Fruit fly (Drosophila melanogaster) whole organism, wandering third instar larva: ENCODE results near the gene AstA.

Source experiments
- CrebA ChIP-seq: fragments of 200-800 bp; sonication (Bioruptor generic); optimal IDR thresholded peaks from 2 replicates; lab custom pipeline; 2016; ENCODE audit warnings: missing biosample characterization, mild to moderate bottlenecking, missing genetic modification characterization, borderline replicate concordance
- Dfd ChIP-seq: fragments of >200 bp; optimal IDR thresholded peaks from 2 replicates; lab custom pipeline; 2017; ENCODE audit warnings: missing biosample characterization, missing genetic modification characterization
- Dif ChIP-seq: fragments of 200-275, 200-300 bp; sonication (Bioruptor generic); optimal IDR thresholded peaks from 2 replicates; lab custom pipeline; 2018; ENCODE audit warnings: missing biosample characterization, missing genetic modification characterization; ENCODE audit not compliant: partially characterized antibody
- Hnf4 ChIP-seq: fragments of 200-800 bp; sonication (Bioruptor generic); optimal IDR thresholded peaks from 2 replicates; lab custom pipeline; 2016; ENCODE audit warnings: missing biosample characterization, mild to moderate bottlenecking, missing genetic modification characterization
- Mio ChIP-seq: sonication (Bioruptor generic); optimal IDR thresholded peaks from 2 replicates; lab custom pipeline; 2016; ENCODE audit warnings: missing biosample characterization, missing genetic modification characterization
- Rel ChIP-seq, 2 experiments: fragments of 200-800 bp; sonication (Bioruptor generic) in 1 of 2; optimal IDR thresholded peaks; 2 replicates in 1 of 2; 3 replicates in 1 of 2; lab custom pipeline; 2016 to 2019; ENCODE audit warnings: mild to moderate bottlenecking in 2 of 2, missing biosample characterization in 2 of 2, missing genetic modification characterization in 2 of 2, moderate library complexity in 1 of 2
- Vsx2 ChIP-seq: fragments of 200-300, 225-300 bp; sonication (Bioruptor generic); optimal IDR thresholded peaks from 2 replicates; lab custom pipeline; 2018; ENCODE audit warnings: missing biosample characterization, missing genetic modification characterization; ENCODE audit not compliant: partially characterized antibody
- brk ChIP-seq: fragments of 200-800 bp; sonication (Bioruptor generic); optimal IDR thresholded peaks from 2 replicates; lab custom pipeline; 2016; ENCODE audit warnings: missing biosample characterization, mild to moderate bottlenecking, missing genetic modification characterization
- dl ChIP-seq, 2 experiments: fragments of 175-275, 200-275 bp in 1 of 2; fragments of 200-275 bp in 1 of 2; sonication (Bioruptor generic); optimal IDR thresholded peaks; lab custom pipeline; 2018; ENCODE audit warnings: mild to moderate bottlenecking in 2 of 2, missing biosample characterization in 2 of 2, missing genetic modification characterization in 2 of 2, moderate library complexity in 2 of 2; ENCODE audit not compliant: partially characterized antibody in 2 of 2, insufficient read depth in 1 of 2
- dsf ChIP-seq: sonication (Bioruptor generic); optimal IDR thresholded peaks from 2 replicates; lab custom pipeline; 2016; ENCODE audit warnings: missing biosample characterization, missing genetic modification characterization, borderline replicate concordance
- jim ChIP-seq: fragments of 175-275, 200-325 bp; sonication (Bioruptor generic); optimal IDR thresholded peaks from 2 replicates; lab custom pipeline; 2016; ENCODE audit warnings: missing biosample characterization, mild to moderate bottlenecking, missing genetic modification characterization
- pan ChIP-seq: fragments of >200 bp; optimal IDR thresholded peaks from 2 replicates; lab custom pipeline; 2017
- psq ChIP-seq: fragments of 200-800 bp; sonication (Bioruptor generic); optimal IDR thresholded peaks from 3 replicates; lab custom pipeline; 2017; ENCODE audit warnings: missing biosample characterization, mild to moderate bottlenecking, missing genetic modification characterization, moderate library complexity
- rgr ChIP-seq: fragments of 200-800 bp; sonication (Bioruptor generic); optimal IDR thresholded peaks from 3 replicates; lab custom pipeline; 2016; ENCODE audit warnings: missing biosample characterization, mild to moderate bottlenecking, missing genetic modification characterization
- sv ChIP-seq: fragments of 200-800 bp; sonication (Bioruptor generic); optimal IDR thresholded peaks from 3 replicates; lab custom pipeline; 2016; ENCODE audit warnings: missing biosample characterization, missing genetic modification characterization
- woc ChIP-seq: sonication (Bioruptor generic); optimal IDR thresholded peaks from 2 replicates; lab custom pipeline; 2016; ENCODE audit warnings: missing biosample characterization, mild to moderate bottlenecking, missing genetic modification characterization

Gene AstA

DNA sequence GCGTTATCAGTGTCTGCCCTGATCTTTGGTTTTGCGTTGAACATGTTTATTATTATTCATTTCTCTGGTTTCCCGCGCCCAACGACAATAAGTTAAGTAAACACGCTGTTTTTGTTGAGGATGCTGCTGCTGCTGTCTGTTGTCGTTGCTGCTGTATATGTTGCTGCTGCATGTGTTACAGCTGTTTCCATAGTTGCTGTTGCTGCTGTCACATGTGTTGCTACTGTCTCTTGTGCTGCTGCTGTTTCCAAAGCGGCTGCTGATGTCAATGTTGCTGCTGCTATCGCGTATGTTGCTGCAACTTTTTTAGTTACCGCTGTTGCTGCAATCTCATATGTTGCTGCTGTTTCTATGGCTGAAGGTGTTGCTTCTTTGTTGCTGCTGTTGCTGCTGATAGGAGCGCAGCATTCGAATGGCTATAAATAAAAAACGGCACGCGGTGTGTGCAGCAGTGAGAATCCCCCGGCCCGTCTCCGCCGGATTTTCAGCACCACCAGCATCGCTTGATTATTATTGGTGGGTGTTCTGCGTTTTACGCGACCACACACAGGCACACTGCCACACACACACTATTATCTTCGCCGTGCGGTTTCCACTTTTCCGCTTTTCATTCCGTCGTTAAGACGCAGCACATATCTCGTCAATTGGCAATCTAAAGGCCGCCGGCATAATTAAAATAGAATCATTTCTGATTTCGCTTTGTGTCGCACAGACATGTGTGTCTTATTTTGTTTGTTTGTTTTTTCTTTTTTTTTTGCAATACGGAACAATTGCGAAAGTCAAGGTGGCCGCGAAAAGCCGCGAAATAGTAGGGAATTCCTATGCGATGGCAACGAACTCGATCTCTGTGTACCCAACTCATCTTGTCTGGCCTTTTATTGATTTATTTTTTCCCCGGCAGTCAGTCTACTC, 44.2 kb downstream of the AstA start:
- TF ChIP-seq Dfd (GFP tag; lab: Kevin White, UChicago) (peak; percentile 72), woc (no peak), jim (no peak), Mio (GFP tag; lab: Kevin White, UChicago) (no peak)
- TF ChIP-seq, all 38 proteins: peak for 1

DNA sequence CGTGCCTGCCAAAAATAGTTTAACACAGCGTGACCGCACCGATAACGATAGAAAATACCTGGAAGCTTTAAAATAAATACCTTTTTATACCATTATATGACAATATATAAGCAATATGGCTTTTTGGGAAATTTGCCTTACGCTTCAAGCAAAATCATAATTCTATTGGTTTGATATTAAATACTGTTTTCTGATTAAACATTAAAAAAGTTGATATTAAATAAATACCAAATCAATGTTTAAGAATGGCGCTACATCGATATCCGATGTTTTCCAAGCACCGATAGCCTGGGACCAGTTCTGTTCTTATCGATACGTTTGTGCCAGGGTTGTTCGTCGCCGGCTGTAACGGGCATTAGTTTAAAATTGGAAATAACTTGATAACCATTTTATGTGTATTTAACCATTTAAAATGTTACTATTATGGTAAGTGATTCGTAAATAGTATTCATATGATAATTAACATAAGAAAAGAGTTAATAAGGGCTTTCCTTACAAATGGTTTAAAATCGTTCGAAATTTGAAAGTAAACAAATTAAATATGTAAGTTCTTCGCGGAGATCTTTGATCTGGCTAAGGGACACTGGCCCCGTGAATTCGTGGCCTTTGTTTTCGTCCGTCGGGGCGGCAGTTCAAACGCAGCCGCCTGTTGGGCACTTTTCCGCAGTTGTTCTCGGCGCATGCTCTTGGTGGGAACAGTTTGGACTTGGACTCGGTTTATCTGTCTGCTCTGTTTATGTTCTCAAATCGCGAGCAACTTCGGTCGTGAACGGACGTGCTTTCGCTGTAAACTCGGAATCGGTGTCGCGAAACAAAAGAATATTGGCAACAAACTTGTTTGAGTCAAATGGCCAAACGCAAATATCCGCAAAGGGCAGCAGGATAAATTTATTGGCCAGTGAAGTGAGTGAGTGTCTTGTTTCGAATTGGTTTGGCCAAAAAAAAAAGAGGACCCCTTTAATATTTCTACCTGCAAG, 45.3 kb downstream of the AstA start, which contains the start of the genes CG13630 and tok:
Gene CG13630 (minus strand): TSS at position 51 of the 977 bp plus-strand sequence.
Gene tok (plus strand): TSS at position 384 of the 977 bp plus-strand sequence.
- TF ChIP-seq dl (GFP tag; optimal IDR thresholded peaks at IDR 0.05; lab: Kevin White, UChicago; ENCODE audit: insufficient read depth in 1 of 2, partially characterized antibody in 2 of 2) (no peak), Vsx2 (peak; percentile 38), Dif (peak; percentile 53), sv (GFP tag; lab: Kevin White, UChicago) (no peak), rgr (GFP tag; lab: Kevin White, UChicago) (peak; percentile 27), brk (GFP tag; lab: Kevin White, UChicago) (no peak), Rel (GFP tag; optimal IDR thresholded peaks at IDR 0.05; lab: Kevin White, UChicago) (no peak), Rel (tag; optimal IDR thresholded peaks at IDR 0.05; lab: Kevin White, UChicago) (peak; percentile 13), CrebA (GFP tag; lab: Kevin White, UChicago) (no peak), Hnf4 (GFP tag; lab: Kevin White, UChicago) (peak; percentile 39)
- TF ChIP-seq, all 38 proteins: peak for 5

DNA sequence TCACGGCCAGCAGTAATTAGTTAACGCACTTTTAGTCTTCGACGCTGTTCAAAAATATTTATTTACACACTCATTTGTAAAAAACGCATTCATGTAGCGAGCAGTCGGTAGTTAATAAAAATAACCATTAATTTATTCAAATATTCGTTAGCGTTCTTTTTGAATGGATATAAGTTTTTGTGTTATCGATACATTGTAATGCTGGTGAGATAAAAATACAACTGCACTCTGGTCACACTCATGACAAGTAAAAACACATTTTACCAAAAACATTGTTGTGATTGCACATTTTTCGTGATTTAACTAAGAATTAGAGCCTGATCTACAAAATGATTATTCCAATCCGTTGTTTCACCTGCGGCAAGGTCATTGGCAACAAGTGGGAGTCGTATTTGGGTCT, 47.6 kb downstream of the AstA start, which contains the start of gene Polr2L:
Gene Polr2L (plus strand): TSS at position 223 of the 400 bp plus-strand sequence.
- TF ChIP-seq dsf (GFP tag; lab: Kevin White, UChicago) (no peak), CrebA (GFP tag; lab: Kevin White, UChicago) (no peak), brk (GFP tag; lab: Kevin White, UChicago) (no peak), psq (no peak), Dfd (GFP tag; lab: Kevin White, UChicago) (no peak), pan (lab: Kevin White, UChicago) (no peak)

DNA sequence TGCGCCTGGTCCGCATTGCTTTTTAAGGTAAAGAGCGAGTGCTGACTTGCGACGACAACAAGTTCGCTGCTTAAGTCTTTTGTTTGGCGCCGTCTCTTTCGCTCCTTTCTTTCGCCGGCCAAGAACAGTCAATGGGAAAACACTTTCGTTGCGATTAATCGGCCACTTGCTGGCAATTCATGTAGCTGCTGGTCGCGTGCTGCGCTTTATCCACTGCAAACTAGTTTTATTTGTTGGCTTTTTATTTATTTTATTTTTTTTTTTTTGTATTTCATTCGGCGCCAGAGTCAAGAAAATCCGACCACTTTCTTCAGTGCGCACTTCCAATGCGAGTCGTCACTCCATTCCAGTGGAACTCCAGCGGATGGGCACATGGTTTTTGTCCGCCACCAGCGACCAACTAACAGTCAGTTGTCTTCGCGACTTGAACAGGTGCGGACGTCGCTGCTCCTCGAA, 52.5 kb downstream of the AstA start, which contains the start of the genes CG13627 and CG46316:
Gene CG13627 (plus strand): TSS at position 406 of the 456 bp plus-strand sequence.
Gene CG46316 (plus strand): TSS at position 406 of the 456 bp plus-strand sequence.
- TF ChIP-seq psq (peak; percentile 15), jim (no peak)
- TF ChIP-seq, all 38 proteins: peak for 1
